Worm (Caenorhabditis elegans): ENCODE results near the gene ifb-2.

- TF ChIP-seq lsy-2 (tag; optimal IDR thresholded peaks at IDR 0.05) = no peak
- TF ChIP-seq lin-13 (GFP tag; optimal IDR thresholded peaks at IDR 0.05) = no peak
- TF ChIP-seq zag-1 (tag; optimal IDR thresholded peaks at IDR 0.05) = no peak
- no peak for TF ChIP-seq aly-2 (tag; optimal IDR thresholded peaks at IDR 0.05)
- TF ChIP-seq nhr-25 (tag; optimal IDR thresholded peaks at IDR 0.05) = no peak
- no peak for TF ChIP-seq nhr-12 (tag; optimal IDR thresholded peaks at IDR 0.05)
Observed at ce11 chrII:5777372-5777771, 27.4 kb downstream of the ifb-2 start.
